Worm (Caenorhabditis elegans) whole organism, L2 larva: ENCODE results near the gene str-207.

Experiments
- elt-3 ChIP-seq: sonication (generic microtip); optimal IDR thresholded peaks from 2 replicates; lab custom pipeline; 2017; ENCODE audit warnings: missing biosample characterization, missing genetic modification characterization
- lsy-2 ChIP-seq, 2 experiments: fragments of 150-350 bp in 1 of 2; sonication (generic microtip) in 1 of 2; optimal IDR thresholded peaks; 2 replicates each; lab custom pipeline; 2014 to 2017; ENCODE audit warnings: missing biosample characterization in 2 of 2, missing genetic modification characterization in 2 of 2
- nhr-11 ChIP-seq: fragments of 150-350 bp; optimal IDR thresholded peaks from 2 replicates; lab custom pipeline; 2014; ENCODE audit warnings: missing biosample characterization, missing genetic modification characterization
- nhr-77 ChIP-seq: fragments of 150-350 bp; optimal IDR thresholded peaks from 2 replicates; lab custom pipeline; 2014; ENCODE audit warnings: missing biosample characterization, missing genetic modification characterization
- peb-1 ChIP-seq: fragments of 150-350 bp; optimal IDR thresholded peaks from 2 replicates; lab custom pipeline; 2014; ENCODE audit warnings: missing biosample characterization, missing genetic modification characterization

DNA sequence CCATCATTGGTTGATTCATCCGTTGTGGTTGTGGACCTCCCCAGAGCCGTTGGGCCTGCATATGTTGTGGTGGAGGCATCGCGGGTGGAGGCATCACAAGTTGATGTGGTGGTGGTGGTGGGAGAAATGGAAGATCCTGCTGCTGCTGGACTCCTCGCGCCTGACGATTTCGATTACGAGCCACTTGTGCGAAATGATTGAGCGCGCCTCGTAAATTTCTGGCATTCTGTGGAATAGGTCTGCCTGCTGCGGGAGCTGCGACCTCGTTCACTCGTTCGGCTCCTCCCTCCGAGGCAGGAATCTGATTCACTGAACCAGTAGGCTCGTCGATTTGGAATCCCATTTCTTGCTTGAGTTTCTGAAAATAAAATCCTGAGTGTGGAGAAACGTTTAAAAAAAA, 9.2 kb downstream of the str-207 start:
- TF ChIP-seq nhr-77 (tag; lab: Kevin White, UChicago) (no peak), nhr-11 (tag; lab: Kevin White, UChicago) (no peak), lsy-2 (tag; optimal IDR thresholded peaks at IDR 0.05; lab: Kevin White, UChicago) (no peak), peb-1 (tag; lab: Kevin White, UChicago) (no peak), elt-3 (no peak)
